Fruit fly (Drosophila melanogaster): ENCODE results near the gene CycJ.

- TF ChIP-seq CTCF (optimal IDR thresholded peaks at IDR 0.05): no peak
- no peak for TF ChIP-seq CG8478 (optimal IDR thresholded peaks at IDR 0.05)
Observed at dm6 chr3L:3469709-3470108, 3.5 kb downstream of the CycJ start.
